Worm (Caenorhabditis elegans): Measurements from ENCODE around the gene C28A5.6.

DNA sequence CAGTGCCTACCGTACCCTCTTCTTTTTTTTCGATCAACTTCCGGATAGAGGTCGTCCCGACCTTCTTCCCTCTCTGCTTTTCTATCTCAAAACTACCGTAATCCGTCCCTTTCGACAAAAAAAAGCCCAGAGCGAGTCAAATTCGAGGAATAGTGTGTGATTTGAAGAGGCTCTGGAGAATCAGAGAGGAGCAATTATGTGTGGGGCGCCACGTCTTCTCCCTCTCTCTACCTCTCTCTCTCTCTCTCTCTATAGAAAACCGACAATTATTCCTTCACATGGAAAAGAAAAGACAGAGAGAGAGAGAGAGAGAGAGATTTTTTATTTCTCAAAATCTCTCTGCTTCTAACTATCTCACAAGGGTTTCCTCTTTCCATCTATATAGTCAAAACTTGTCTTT, 27.3 kb upstream of the C28A5.6 start:
- no peak for TF ChIP-seq flh-1 (GFP tag; optimal IDR thresholded peaks at IDR 0.05)
- TF ChIP-seq nhr-28 (tag; optimal IDR thresholded peaks at IDR 0.05) = no peak
- no peak for TF ChIP-seq mab-5 (tag; optimal IDR thresholded peaks at IDR 0.05)
- no peak for TF ChIP-seq ces-1 (GFP tag; optimal IDR thresholded peaks at IDR 0.05)
- TF ChIP-seq unc-62 (GFP tag; optimal IDR thresholded peaks at IDR 0.05) = no peak
- TF ChIP-seq ceh-83 (GFP tag; optimal IDR thresholded peaks at IDR 0.05) = no peak
- no peak for TF ChIP-seq snpc-4 (tag; optimal IDR thresholded peaks at IDR 0.05)
- TF ChIP-seq lsy-2 (tag; optimal IDR thresholded peaks at IDR 0.05) = peak; percentile 51
- no peak for TF ChIP-seq drap-1 (GFP tag; optimal IDR thresholded peaks at IDR 0.05)
- no peak for TF ChIP-seq elt-1 (tag; optimal IDR thresholded peaks at IDR 0.05; ENCODE audit: borderline replicate concordance, insufficient read depth)
- no peak for TF ChIP-seq elt-3 (tag; optimal IDR thresholded peaks at IDR 0.05)

All from whole organism, mixed stage, embryonic.